Fruit fly (Drosophila melanogaster): ENCODE results near the gene E2f2.

The E2f2 gene

dm6 chr2L:21156156-21157040 lies at the start of gene E2f2, which contains the start of gene Mpp6:
TSS of gene E2f2 (minus strand) at chr2L:21156749.
TSS of gene Mpp6 (plus strand) at chr2L:21156288.
- TF ChIP-seq CG17801 (GFP tag; optimal IDR thresholded peaks at IDR 0.05; ENCODE audit: partially characterized antibody), result peak; percentile 52

- TF ChIP-seq CG17801 (GFP tag; optimal IDR thresholded peaks at IDR 0.05; ENCODE audit: partially characterized antibody), result no peak
Measured at dm6 chr2L:21206193-21206592, 49.6 kb upstream of the E2f2 start, which contains the start of gene clumsy. TSS of gene clumsy (plus strand) at chr2L:21206493.

- TF ChIP-seq CG17801 (GFP tag; optimal IDR thresholded peaks at IDR 0.05; ENCODE audit: partially characterized antibody), result no peak
Measured at dm6 chr2L:21202702-21203101, 46.2 kb upstream of the E2f2 start, which contains the start of gene CG31988. TSS of gene CG31988 (minus strand) at chr2L:21202802.

DNA sequence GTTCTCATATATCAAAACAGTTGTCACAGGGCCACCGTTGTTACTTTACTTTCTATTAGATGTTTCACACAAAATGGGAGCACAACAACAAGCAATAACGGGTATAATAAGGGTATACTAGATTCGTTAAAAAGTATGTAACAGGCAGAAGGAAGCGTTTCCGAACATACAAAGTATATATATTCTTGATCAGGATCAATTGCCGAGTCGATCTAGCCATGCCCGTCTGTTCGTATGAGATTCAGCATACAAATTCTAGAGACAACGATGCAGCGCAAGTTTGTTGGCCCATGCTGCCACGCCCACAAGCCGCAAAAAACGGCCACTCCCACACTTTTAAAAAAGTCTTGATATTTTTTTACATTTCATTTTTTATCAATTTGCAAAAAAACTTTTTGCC lies 43.7 kb upstream of the E2f2 start, which contains the start of gene CG31624:
Gene CG31624 (minus strand): TSS at position 101 of the 400 bp plus-strand sequence.
- no peak for TF ChIP-seq CG17801 (GFP tag; optimal IDR thresholded peaks at IDR 0.05; ENCODE audit: partially characterized antibody)

dm6 chr2L:21198633-21199264 lies 42.2 kb upstream of the E2f2 start, which contains the start of gene Ret:
TSS of gene Ret (minus strand) at chr2L:21198762.
- no peak for TF ChIP-seq CG17801 (GFP tag; optimal IDR thresholded peaks at IDR 0.05; ENCODE audit: partially characterized antibody)

dm6 chr2L:21197178-21197577 lies 40.6 kb upstream of the E2f2 start:
- TF ChIP-seq CG17801 (GFP tag; optimal IDR thresholded peaks at IDR 0.05; ENCODE audit: partially characterized antibody), result no peak

dm6 chr2L:21196511-21196910 lies 40.0 kb upstream of the E2f2 start:
- TF ChIP-seq CG17801 (GFP tag; optimal IDR thresholded peaks at IDR 0.05; ENCODE audit: partially characterized antibody), result no peak

dm6 chr2L:21195331-21195730 lies 38.8 kb upstream of the E2f2 start:
- TF ChIP-seq CG17801 (GFP tag; optimal IDR thresholded peaks at IDR 0.05; ENCODE audit: partially characterized antibody), result no peak

DNA sequence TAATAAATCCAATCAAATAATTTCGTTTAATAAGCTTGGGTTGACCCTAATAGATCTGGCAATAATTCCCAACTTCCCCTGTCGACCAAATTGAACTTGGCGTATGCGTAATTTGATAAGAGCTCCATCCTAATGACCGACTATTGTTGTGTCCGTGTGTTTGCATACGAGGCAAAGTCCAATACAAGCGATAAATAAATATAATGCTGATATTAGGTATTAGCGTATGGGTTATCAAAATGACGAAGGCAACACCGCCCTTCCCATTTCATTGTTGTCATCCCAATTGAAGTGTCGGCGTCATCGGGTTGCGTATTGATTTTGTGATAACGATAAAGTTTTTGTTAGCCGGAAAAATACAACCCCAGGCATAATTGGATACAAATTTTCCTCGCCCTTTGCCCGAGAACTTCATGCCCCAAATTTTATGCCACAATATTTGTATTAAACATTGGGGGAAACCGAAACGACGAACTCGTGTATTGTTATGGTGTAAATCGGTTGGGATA lies 32.8 kb upstream of the E2f2 start:
- no peak for TF ChIP-seq CG17801 (GFP tag; optimal IDR thresholded peaks at IDR 0.05; ENCODE audit: partially characterized antibody)

- TF ChIP-seq CG17801 (GFP tag; optimal IDR thresholded peaks at IDR 0.05; ENCODE audit: partially characterized antibody), result no peak
Measured at dm6 chr2L:21187753-21188152, 31.2 kb upstream of the E2f2 start.

- TF ChIP-seq CG17801 (GFP tag; optimal IDR thresholded peaks at IDR 0.05; ENCODE audit: partially characterized antibody), result no peak
Measured at dm6 chr2L:21179615-21180031, 23.1 kb upstream of the E2f2 start, which contains the start of the genes bur and Mcm10. TSS of gene bur (minus strand) at chr2L:21179683. TSS of gene Mcm10 (plus strand) at chr2L:21179933.

DNA sequence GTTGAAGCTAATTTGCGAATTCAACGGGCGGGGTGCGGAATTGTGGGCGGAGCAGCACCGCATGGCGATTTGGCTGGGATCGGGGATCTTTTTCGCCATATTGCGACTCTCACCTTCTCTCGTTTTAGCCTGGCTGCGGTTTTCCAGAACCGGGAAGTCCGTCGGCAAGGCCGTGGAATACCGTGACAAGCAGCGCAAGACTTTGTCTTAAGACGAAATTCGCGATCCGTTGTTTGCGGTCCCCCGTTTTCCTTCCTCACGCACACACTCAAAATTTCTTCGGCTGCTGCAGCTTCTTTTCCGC lies 22.6 kb upstream of the E2f2 start:
- TF ChIP-seq CG17801 (GFP tag; optimal IDR thresholded peaks at IDR 0.05; ENCODE audit: partially characterized antibody), result no peak

dm6 chr2L:21178436-21179216 lies 22.1 kb upstream of the E2f2 start:
- TF ChIP-seq CG17801 (GFP tag; optimal IDR thresholded peaks at IDR 0.05; ENCODE audit: partially characterized antibody), result no peak

DNA sequence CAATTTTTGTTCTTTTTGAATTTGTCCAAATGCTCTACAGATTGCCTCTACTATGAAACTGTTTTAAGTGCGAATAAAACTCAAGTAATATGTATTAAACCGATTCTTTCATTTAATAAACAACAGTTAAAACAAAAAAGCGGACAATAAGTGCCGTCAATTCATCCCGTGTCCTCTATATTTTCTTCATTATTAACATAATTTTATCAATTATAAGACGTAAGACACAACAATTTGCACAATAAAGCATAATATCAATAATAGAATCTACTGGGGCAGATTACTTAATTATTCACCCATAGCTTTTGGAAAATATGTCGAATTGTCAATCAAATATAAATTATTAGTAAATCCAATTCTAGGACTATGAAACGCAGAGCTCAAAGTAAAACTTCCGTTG lies 16.4 kb upstream of the E2f2 start, which contains the start of gene CG31627:
Gene CG31627 (plus strand): TSS at position 301 of the 400 bp plus-strand sequence.
- no peak for TF ChIP-seq CG17801 (GFP tag; optimal IDR thresholded peaks at IDR 0.05; ENCODE audit: partially characterized antibody)

dm6 chr2L:21169863-21170262 lies 13.3 kb upstream of the E2f2 start:
- TF ChIP-seq CG17801 (GFP tag; optimal IDR thresholded peaks at IDR 0.05; ENCODE audit: partially characterized antibody), result no peak
